Worm (Caenorhabditis elegans): ENCODE results near the gene F46F5.5.

Gene F46F5.5

DNA sequence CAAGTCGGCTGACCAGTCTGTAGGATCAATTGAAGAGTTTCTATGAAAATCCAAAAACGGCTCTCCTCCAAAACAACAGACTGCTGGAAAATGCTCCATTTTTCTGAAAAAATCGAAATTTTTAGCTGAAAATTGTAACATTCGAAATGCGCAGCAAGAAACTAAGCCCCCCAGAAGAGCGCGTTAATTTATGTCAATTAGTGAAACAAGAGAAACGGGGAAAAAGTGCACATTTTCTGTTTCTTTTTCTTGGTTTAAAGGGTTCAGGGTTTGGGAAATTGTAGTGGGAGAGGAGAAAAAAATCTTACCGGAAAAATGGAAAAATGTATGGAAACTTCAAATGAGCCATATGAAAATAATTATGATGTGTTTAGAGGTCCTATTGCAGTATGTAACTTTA is 47.6 kb downstream of the F46F5.5 start, which contains the start of gene C08G5.7:
TSS of gene C08G5.7 (minus strand) at position 101 of the 400 bp plus-strand sequence.
- TF ChIP-seq snpc-1.2 (GFP tag; IDR thresholded peaks at IDR 0.05) (no peak), lin-38 (GFP tag; IDR thresholded peaks at IDR 0.05) (no peak), tag-97 (GFP tag; IDR thresholded peaks at IDR 0.05) (no peak), zip-2 (tag; optimal IDR thresholded peaks at IDR 0.05) (no peak), skn-1 (tag; optimal IDR thresholded peaks at IDR 0.05) (no peak), lsy-2 (tag; optimal IDR thresholded peaks at IDR 0.05) (no peak), arid-1 (GFP tag; conservative IDR thresholded peaks at IDR 0.05) (no peak), ceh-82 (tag; optimal IDR thresholded peaks at IDR 0.05) (no peak), lin-13 (GFP tag; optimal IDR thresholded peaks at IDR 0.05) (no peak), rbr-2 (tag; optimal IDR thresholded peaks at IDR 0.05) (no peak), lin-1 (GFP tag; IDR thresholded peaks at IDR 0.05) (no peak), daf-8 (GFP tag; IDR thresholded peaks at IDR 0.05) (no peak), Y75B8A.6 (GFP tag; IDR thresholded peaks at IDR 0.05) (no peak), gei-8 (GFP tag; optimal IDR thresholded peaks at IDR 0.05) (no peak)

DNA sequence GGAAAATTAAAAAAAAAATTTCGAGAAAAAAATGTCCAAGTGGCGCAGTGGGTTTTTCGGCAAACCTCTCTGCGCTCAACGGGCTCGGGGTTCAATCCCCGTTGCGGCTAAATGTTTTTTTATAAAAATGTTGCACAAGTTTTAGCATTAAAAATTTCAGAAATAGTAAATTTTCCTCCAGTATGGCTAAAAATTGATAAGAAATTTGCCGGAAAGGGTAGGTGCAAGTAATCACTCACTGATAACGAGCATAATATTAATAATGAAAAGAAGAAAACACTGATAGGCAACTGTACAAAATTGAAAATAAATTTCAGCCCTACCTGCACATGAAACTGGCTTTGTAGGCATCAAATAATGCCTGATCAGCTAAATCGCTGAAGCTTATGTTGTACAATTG is 48.4 kb downstream of the F46F5.5 start:
- TF ChIP-seq pha-4 (GFP tag; IDR thresholded peaks at IDR 0.05), result no peak
- no peak for TF ChIP-seq pha-4 (tag; optimal IDR thresholded peaks at IDR 0.05)
- no peak for TF ChIP-seq lsy-2 (tag; optimal IDR thresholded peaks at IDR 0.05)
- TF ChIP-seq T26A8.4 (GFP tag; IDR thresholded peaks at IDR 0.05), result no peak
- TF ChIP-seq lin-15B (tag; optimal IDR thresholded peaks at IDR 0.05), result no peak
- peak; percentile 28; the same call in 1 of the 2 replicates for TF ChIP-seq dmd-6 (GFP tag; IDR thresholded peaks at IDR 0.05)
- TF ChIP-seq hmg-1.1 (GFP tag; IDR thresholded peaks at IDR 0.05), result no peak
- peak; percentile 42 for TF ChIP-seq nhr-28 (tag; optimal IDR thresholded peaks at IDR 0.05)
- TF ChIP-seq mes-2 (tag; optimal IDR thresholded peaks at IDR 0.05; ENCODE audit: poor library complexity, severe bottlenecking), result no peak
- TF ChIP-seq hif-1 (tag; optimal IDR thresholded peaks at IDR 0.05), result no peak
- TF ChIP-seq hlh-30 (tag; optimal IDR thresholded peaks at IDR 0.05; ENCODE audit: insufficient read depth), result no peak
- no peak for TF ChIP-seq dpl-1 (GFP tag; optimal IDR thresholded peaks at IDR 0.05)
- TF ChIP-seq pqm-1 (tag; optimal IDR thresholded peaks at IDR 0.05), result peak; percentile 66
- TF ChIP-seq Y75B8A.6 (GFP tag; IDR thresholded peaks at IDR 0.05), result no peak
- no peak for TF ChIP-seq madf-9 (GFP tag; conservative IDR thresholded peaks at IDR 0.05)
- no peak for TF ChIP-seq nhr-102 (tag; optimal IDR thresholded peaks at IDR 0.05)
- TF ChIP-seq ctbp-1 (GFP tag; IDR thresholded peaks at IDR 0.05), result no peak
- no peak for TF ChIP-seq lin-29 (GFP tag; IDR thresholded peaks at IDR 0.05)
- TF ChIP-seq Y5F2A.4 (GFP tag; optimal IDR thresholded peaks at IDR 0.05), result no peak
- TF ChIP-seq set-16 (GFP tag; IDR thresholded peaks at IDR 0.05), result no peak
- TF ChIP-seq F10B5.3 (tag; optimal IDR thresholded peaks at IDR 0.05), result no peak
- TF ChIP-seq ceh-32 (tag; optimal IDR thresholded peaks at IDR 0.05; ENCODE audit: poor library complexity), result no peak
- no peak for TF ChIP-seq nhr-77 (tag; optimal IDR thresholded peaks at IDR 0.05)
- no peak for TF ChIP-seq ceh-44 (GFP tag; IDR thresholded peaks at IDR 0.05)
- no peak for TF ChIP-seq F37D6.2 (tag; optimal IDR thresholded peaks at IDR 0.05)

DNA sequence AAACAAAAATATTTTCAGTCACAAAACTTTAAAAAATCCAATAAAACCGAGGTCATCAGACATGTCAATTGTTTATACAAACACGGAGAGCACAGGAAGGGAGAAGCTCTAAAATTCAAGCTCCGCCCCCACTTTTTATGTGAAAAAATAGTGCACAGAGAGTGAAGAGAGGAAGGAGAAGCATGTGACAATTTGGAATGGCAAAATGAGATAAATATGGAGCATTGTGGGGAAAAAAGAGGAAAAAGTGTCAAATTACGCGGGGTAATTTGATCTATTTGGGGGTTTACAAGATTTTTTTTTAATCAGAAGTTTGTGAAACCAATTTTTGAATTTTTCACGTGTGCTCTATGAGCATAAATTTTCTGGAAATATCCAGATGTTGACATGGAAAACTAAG is 49.9 kb downstream of the F46F5.5 start:
- TF ChIP-seq ceh-44 (GFP tag; IDR thresholded peaks at IDR 0.05) (no peak), ceh-20 (GFP tag; IDR thresholded peaks at IDR 0.05) (no peak), ctbp-1 (GFP tag; IDR thresholded peaks at IDR 0.05) (0 out of 2 replicates have a peak, but pooled peaks have one; percentile 53), php-3 (GFP tag; IDR thresholded peaks at IDR 0.05) (peak; percentile 72), mdl-1 (tag; optimal IDR thresholded peaks at IDR 0.05) (peak in 1 of 2 experiments; percentile 21), ZK546.5 (tag; optimal IDR thresholded peaks at IDR 0.05) (no peak), hlh-30 (tag; optimal IDR thresholded peaks at IDR 0.05; ENCODE audit: insufficient read depth) (peak; percentile 50), Y105C5A.15 (GFP tag; IDR thresholded peaks at IDR 0.05) (no peak), dve-1 (tag; optimal IDR thresholded peaks at IDR 0.05; ENCODE audit: insufficient read depth) (peak; percentile 44), dmd-6 (GFP tag; IDR thresholded peaks at IDR 0.05) (peak; percentile 29; the same call in 1 of the 2 replicates), gei-8 (GFP tag; optimal IDR thresholded peaks at IDR 0.05) (no peak), aha-1 (tag) (peak; percentile 31), T20F7.1 (GFP tag; optimal IDR thresholded peaks at IDR 0.05) (no peak), nhr-102 (tag; optimal IDR thresholded peaks at IDR 0.05) (no peak), lsy-2 (tag; optimal IDR thresholded peaks at IDR 0.05) (peak in 1 of 2 experiments; percentile 40), mep-1 (tag; optimal IDR thresholded peaks at IDR 0.05) (peak; percentile 9), spr-1 (tag; optimal IDR thresholded peaks at IDR 0.05) (no peak), tra-1 (GFP tag; IDR thresholded peaks at IDR 0.05) (no peak), hlh-11 (tag; optimal IDR thresholded peaks at IDR 0.05) (peak; percentile 37)
